ENCODE assay signal across 2 fruit fly cellular contexts in genomic region chr3R:29617197-29617596, dm6.
TF ChIP-seq lines count a peak whose summit lies in the region.

No protein-coding gene starts in this region.

TF ChIP-seq in whole organism, embryonic, 481 proteins besides CTCF, POLR2A, EP300 and RAD21 (continued from another document and continues in another):
- no peak for TF ChIP-seq Gsc (GFP tag; IDR thresholded peaks at IDR 0.05; lab: Robert Waterston, UW)
- TF ChIP-seq Poxn (GFP tag; IDR thresholded peaks at IDR 0.05; lab: Robert Waterston, UW): no peak
- no peak for TF ChIP-seq CG10543 (GFP tag; optimal IDR thresholded peaks at IDR 0.05; lab: Kevin White, UChicago)
- 0 out of 3 replicates have a peak, but pooled peaks have one; percentile 21 for TF ChIP-seq ci (GFP tag; IDR thresholded peaks at IDR 0.05; lab: Robert Waterston, UW)
- no peak for TF ChIP-seq peb (GFP tag; IDR thresholded peaks at IDR 0.05; lab: Robert Waterston, UW)
- TF ChIP-seq wek (GFP tag; optimal IDR thresholded peaks at IDR 0.05; lab: Kevin White, UChicago): no peak
- no peak for TF ChIP-seq dm (GFP tag; optimal IDR thresholded peaks at IDR 0.05; lab: Kevin White, UChicago)
- TF ChIP-seq CG17912 (GFP tag; optimal IDR thresholded peaks at IDR 0.05; lab: Kevin White, UChicago): no peak
- no peak for TF ChIP-seq gfzf (GFP tag; optimal IDR thresholded peaks at IDR 0.05; lab: Kevin White, UChicago)
- TF ChIP-seq CG8359 (GFP tag; optimal IDR thresholded peaks at IDR 0.05; lab: Kevin White, UChicago; ENCODE audit: borderline replicate concordance): no peak
- no peak for TF ChIP-seq CG4707 (GFP tag; optimal IDR thresholded peaks at IDR 0.05; lab: Kevin White, UChicago)
- TF ChIP-seq hkb (optimal IDR thresholded peaks at IDR 0.05; lab: Kevin White, UChicago): no peak
- 0 out of 2 replicates have a peak, but pooled peaks have one; percentile 23 for TF ChIP-seq hkb (GFP tag; IDR thresholded peaks at IDR 0.05; lab: Robert Waterston, UW)
- TF ChIP-seq HLHmδ (GFP tag; optimal IDR thresholded peaks at IDR 0.05; lab: Kevin White, UChicago): no peak
- TF ChIP-seq Meics (GFP tag; optimal IDR thresholded peaks at IDR 0.05; lab: Kevin White, UChicago): peak; percentile 28
- no peak for TF ChIP-seq CG1792 (GFP tag; optimal IDR thresholded peaks at IDR 0.05; lab: Kevin White, UChicago)
- TF ChIP-seq grn (GFP tag; optimal IDR thresholded peaks at IDR 0.05; lab: Kevin White, UChicago): no peak
- no peak for TF ChIP-seq CG13624 (GFP tag; optimal IDR thresholded peaks at IDR 0.05; lab: Kevin White, UChicago)
- no peak for TF ChIP-seq Doc3 (GFP tag; IDR thresholded peaks at IDR 0.05; lab: Robert Waterston, UW; ENCODE audit: partially characterized antibody)
- no peak for TF ChIP-seq CG16815 (GFP tag; optimal IDR thresholded peaks at IDR 0.05; lab: Kevin White, UChicago)
- no peak for TF ChIP-seq Hand (GFP tag; optimal IDR thresholded peaks at IDR 0.05; lab: Kevin White, UChicago)
- TF ChIP-seq CG16863 (GFP tag; optimal IDR thresholded peaks at IDR 0.05; lab: Kevin White, UChicago): no peak
- no peak for TF ChIP-seq CG1233 (GFP tag; optimal IDR thresholded peaks at IDR 0.05; lab: Kevin White, UChicago)
- TF ChIP-seq slbo (GFP tag; IDR thresholded peaks at IDR 0.05; lab: Robert Waterston, UW): peak; percentile 8; the same call in 1 of the 2 replicates
- TF ChIP-seq Sox100B (GFP tag; optimal IDR thresholded peaks at IDR 0.05; lab: Kevin White, UChicago): no peak
- no peak for TF ChIP-seq cas (GFP tag; IDR thresholded peaks at IDR 0.05; lab: Robert Waterston, UW)
- peak; percentile 39 for TF ChIP-seq gem (tag; optimal IDR thresholded peaks at IDR 0.05; lab: Kevin White, UChicago)
- TF ChIP-seq lov (optimal IDR thresholded peaks at IDR 0.05; lab: Kevin White, UChicago): no peak
- no peak for TF ChIP-seq lov (GFP tag; IDR thresholded peaks at IDR 0.05; lab: Robert Waterston, UW)
- TF ChIP-seq tio (GFP tag; optimal IDR thresholded peaks at IDR 0.05; lab: Kevin White, UChicago): no peak
- no peak for TF ChIP-seq CG9876 (GFP tag; optimal IDR thresholded peaks at IDR 0.05; lab: Kevin White, UChicago)
- no peak for TF ChIP-seq bcd (GFP tag; optimal IDR thresholded peaks at IDR 0.05; lab: Kevin White, UChicago)
- no peak for TF ChIP-seq zf30C (GFP tag; optimal IDR thresholded peaks at IDR 0.05; lab: Kevin White, UChicago)
- no peak for TF ChIP-seq repo (GFP tag; optimal IDR thresholded peaks at IDR 0.05; lab: Kevin White, UChicago)
- TF ChIP-seq Deaf1 (tag; optimal IDR thresholded peaks at IDR 0.05; lab: Kevin White, UChicago): no peak
- no peak for TF ChIP-seq gsb (GFP tag; IDR thresholded peaks at IDR 0.05; lab: Robert Waterston, UW)
- TF ChIP-seq chinmo (GFP tag; IDR thresholded peaks at IDR 0.05; lab: Robert Waterston, UW; ENCODE audit: partially characterized antibody): no peak
- TF ChIP-seq Ravus (GFP tag; IDR thresholded peaks at IDR 0.05; lab: Robert Waterston, UW): no peak
- TF ChIP-seq GATAe (GFP tag; conservative IDR thresholded peaks at IDR 0.05; lab: Robert Waterston, UW): no peak
- TF ChIP-seq CG1024 (GFP tag; IDR thresholded peaks at IDR 0.05; lab: Robert Waterston, UW): no peak
- TF ChIP-seq ac (GFP tag; optimal IDR thresholded peaks at IDR 0.05; lab: Kevin White, UChicago): no peak
- TF ChIP-seq sim (GFP tag; IDR thresholded peaks at IDR 0.05; lab: Robert Waterston, UW): no peak
- no peak for TF ChIP-seq esg (GFP tag; conservative IDR thresholded peaks at IDR 0.05; lab: Robert Waterston, UW)
- no peak for TF ChIP-seq HmgD (GFP tag; optimal IDR thresholded peaks at IDR 0.05; lab: Kevin White, UChicago)
- no peak for TF ChIP-seq CG1602 (GFP tag; optimal IDR thresholded peaks at IDR 0.05; lab: Kevin White, UChicago)
- TF ChIP-seq Nf-YB (GFP tag; optimal IDR thresholded peaks at IDR 0.05; lab: Kevin White, UChicago): no peak
- TF ChIP-seq ham (GFP tag; IDR thresholded peaks at IDR 0.05; lab: Robert Waterston, UW): no peak
- TF ChIP-seq gce (GFP tag; IDR thresholded peaks at IDR 0.05; lab: Robert Waterston, UW): no peak
- no peak for TF ChIP-seq CG17385 (GFP tag; optimal IDR thresholded peaks at IDR 0.05; lab: Kevin White, UChicago)
- TF ChIP-seq wor (GFP tag; IDR thresholded peaks at IDR 0.05; lab: Robert Waterston, UW): no peak
- TF ChIP-seq tgo (GFP tag; IDR thresholded peaks at IDR 0.05; lab: Robert Waterston, UW): no peak; the same call in 2 of the 3 replicates
- no peak for TF ChIP-seq H15 (GFP tag; IDR thresholded peaks at IDR 0.05; lab: Robert Waterston, UW)
- TF ChIP-seq CG14710 (tag; optimal IDR thresholded peaks at IDR 0.05; lab: Kevin White, UChicago): no peak
- TF ChIP-seq sisA (GFP tag; IDR thresholded peaks at IDR 0.05; lab: Robert Waterston, UW): peak; percentile 11; the same call in 1 of the 2 replicates
- no peak for TF ChIP-seq oc (tag; optimal IDR thresholded peaks at IDR 0.05; lab: Kevin White, UChicago)
- TF ChIP-seq cg (GFP tag; optimal IDR thresholded peaks at IDR 0.05; lab: Kevin White, UChicago): no peak
- TF ChIP-seq CG32772 (GFP tag; IDR thresholded peaks at IDR 0.05; lab: Robert Waterston, UW): peak; percentile 45; the same call in 1 of the 2 replicates
- TF ChIP-seq vfl (GFP tag; optimal IDR thresholded peaks at IDR 0.05; lab: Kevin White, UChicago): no peak
- TF ChIP-seq ewg (GFP tag; optimal IDR thresholded peaks at IDR 0.05; lab: Kevin White, UChicago): no peak
- no peak for TF ChIP-seq kay (GFP tag; optimal IDR thresholded peaks at IDR 0.05; lab: Kevin White, UChicago)
- TF ChIP-seq ttk (GFP tag; IDR thresholded peaks at IDR 0.05; lab: Robert Waterston, UW): no peak
- no peak for TF ChIP-seq CG5245 (GFP tag; optimal IDR thresholded peaks at IDR 0.05; lab: Kevin White, UChicago)
- TF ChIP-seq sna (GFP tag; IDR thresholded peaks at IDR 0.05; lab: Robert Waterston, UW; ENCODE audit: partially characterized antibody): no peak
- TF ChIP-seq CG7372 (GFP tag; IDR thresholded peaks at IDR 0.05; lab: Robert Waterston, UW): no peak
- no peak for TF ChIP-seq CG10366 (GFP tag; IDR thresholded peaks at IDR 0.05; lab: Robert Waterston, UW)
- TF ChIP-seq Oli (tag; optimal IDR thresholded peaks at IDR 0.05; lab: Kevin White, UChicago): no peak
- no peak for TF ChIP-seq wdn (GFP tag; IDR thresholded peaks at IDR 0.05; lab: Robert Waterston, UW)
- no peak for TF ChIP-seq Fer3 (tag; optimal IDR thresholded peaks at IDR 0.05; lab: Kevin White, UChicago)
- no peak for TF ChIP-seq mld (GFP tag; IDR thresholded peaks at IDR 0.05; lab: Robert Waterston, UW; ENCODE audit: partially characterized antibody)

TF ChIP-seq in whole organism, prepupa, 60 proteins besides CTCF, POLR2A, EP300 and RAD21 (continued from another document):
- TF ChIP-seq Ets96B (tag; optimal IDR thresholded peaks at IDR 0.05; lab: Kevin White, UChicago) (peak; percentile 61), esn (GFP tag; optimal IDR thresholded peaks at IDR 0.05; lab: Kevin White, UChicago) (peak; percentile 48), dsx (GFP tag; optimal IDR thresholded peaks at IDR 0.05; lab: Kevin White, UChicago; ENCODE audit: poor library complexity, severe bottlenecking) (peak; percentile 22), Sox15 (GFP tag; optimal IDR thresholded peaks at IDR 0.05; lab: Kevin White, UChicago) (no peak), net (GFP tag; optimal IDR thresholded peaks at IDR 0.05; lab: Kevin White, UChicago) (peak; percentile 35), CG1621 (tag; optimal IDR thresholded peaks at IDR 0.05; lab: Kevin White, UChicago) (peak; percentile 32), eg (GFP tag; IDR thresholded peaks at IDR 0.05; lab: Robert Waterston, UW) (peak; percentile 69), dac (GFP tag; optimal IDR thresholded peaks at IDR 0.05; lab: Kevin White, UChicago) (no peak), fkh (GFP tag; optimal IDR thresholded peaks at IDR 0.05; lab: Kevin White, UChicago) (no peak), Met (GFP tag; optimal IDR thresholded peaks at IDR 0.05; lab: Kevin White, UChicago) (peak; percentile 49), Sox102F (GFP tag; optimal IDR thresholded peaks at IDR 0.05; lab: Kevin White, UChicago) (peak; percentile 8), CG6792 (GFP tag; optimal IDR thresholded peaks at IDR 0.05; lab: Kevin White, UChicago) (peak; percentile 51), CG8632 (GFP tag; optimal IDR thresholded peaks at IDR 0.05; lab: Kevin White, UChicago) (peak; percentile 31), CG8119 (GFP tag; IDR thresholded peaks at IDR 0.05; lab: Robert Waterston, UW) (peak; percentile 51; the same call in 1 of the 3 replicates), CG3032 (tag; optimal IDR thresholded peaks at IDR 0.05; lab: Kevin White, UChicago) (peak; percentile 52), CG6276 (GFP tag; optimal IDR thresholded peaks at IDR 0.05; lab: Kevin White, UChicago) (no peak), CG32006 (GFP tag; optimal IDR thresholded peaks at IDR 0.05; lab: Kevin White, UChicago) (peak; percentile 38), Eip75B (GFP tag; optimal IDR thresholded peaks at IDR 0.05; lab: Kevin White, UChicago) (peak; percentile 37), lz (GFP tag; optimal IDR thresholded peaks at IDR 0.05; lab: Kevin White, UChicago) (peak; percentile 33), Smox (GFP tag; optimal IDR thresholded peaks at IDR 0.05; lab: Kevin White, UChicago) (peak; percentile 30), CG16779 (tag; optimal IDR thresholded peaks at IDR 0.05; lab: Kevin White, UChicago) (no peak), topi (GFP tag; optimal IDR thresholded peaks at IDR 0.05; lab: Kevin White, UChicago) (peak; percentile 23), Gug (GFP tag; IDR thresholded peaks at IDR 0.05; lab: Robert Waterston, UW) (no peak), Lpt (GFP tag; optimal IDR thresholded peaks at IDR 0.05; lab: Kevin White, UChicago) (no peak), CG11762 (GFP tag; optimal IDR thresholded peaks at IDR 0.05; lab: Kevin White, UChicago; ENCODE audit: insufficient read depth) (no peak), Eip93F (GFP tag; optimal IDR thresholded peaks at IDR 0.05; lab: Kevin White, UChicago) (no peak), spab (GFP tag; optimal IDR thresholded peaks at IDR 0.05; lab: Kevin White, UChicago) (no peak), CG7368 (GFP tag; optimal IDR thresholded peaks at IDR 0.05; lab: Kevin White, UChicago) (peak; percentile 9), fd59A (GFP tag; optimal IDR thresholded peaks at IDR 0.05; lab: Kevin White, UChicago) (peak; percentile 27), svp (GFP tag; lab: Kevin White, UChicago) (no peak), achi (GFP tag; optimal IDR thresholded peaks at IDR 0.05; lab: Kevin White, UChicago) (peak; percentile 22), CG10669 (GFP tag; optimal IDR thresholded peaks at IDR 0.05; lab: Kevin White, UChicago) (peak; percentile 31), Hr39 (GFP tag; optimal IDR thresholded peaks at IDR 0.05; lab: Kevin White, UChicago) (peak; percentile 34), Blimp-1 (GFP tag; optimal IDR thresholded peaks at IDR 0.05; lab: Kevin White, UChicago) (no peak), salr (GFP tag; optimal IDR thresholded peaks at IDR 0.05; lab: Kevin White, UChicago) (no peak), cyc (GFP tag; optimal IDR thresholded peaks at IDR 0.05; lab: Kevin White, UChicago) (no peak)
